Worm (Caenorhabditis elegans): Measurements from ENCODE around the gene flh-1.
"Not testable (repeated sequence)": the region's sequence is repeated elsewhere in the genome, so short reads cannot be mapped to it uniquely, and the experiment has no call there.

flh-1 gene

DNA sequence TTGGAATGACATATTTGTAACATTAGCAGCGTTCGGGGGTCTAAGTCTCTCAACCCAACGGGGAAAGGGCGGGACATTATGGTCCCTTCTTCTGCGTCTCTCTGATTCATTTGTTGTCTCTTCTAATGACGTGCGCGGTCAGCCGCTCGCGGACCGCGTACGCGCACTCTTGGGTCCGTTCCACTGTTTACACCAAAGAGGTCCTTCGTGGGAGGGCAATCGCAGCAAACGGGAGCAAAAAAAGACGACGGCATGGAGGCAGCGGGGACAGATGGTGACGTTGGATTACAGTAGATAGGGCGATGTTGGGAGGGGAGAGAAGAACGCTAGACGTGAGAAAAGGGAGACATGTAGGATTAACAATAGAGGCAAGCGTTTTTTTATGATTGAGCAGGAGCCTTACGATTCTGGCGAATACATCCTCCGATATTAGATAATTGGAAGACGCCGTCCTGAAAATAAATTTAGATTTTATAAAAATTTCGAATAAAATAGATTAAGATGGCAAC lies at the start of gene flh-1:
Gene flh-1 (minus strand): TSS at position 459 of the 509 bp plus-strand sequence.
- no peak for TF ChIP-seq unc-62 (GFP tag; optimal IDR thresholded peaks at IDR 0.05)

- TF ChIP-seq unc-62 (GFP tag; optimal IDR thresholded peaks at IDR 0.05) = not testable (repeated sequence)
Measured at ce11 chrIV:9312827-9313226, 48.8 kb upstream of the flh-1 start, which contains the start of gene F49C12.7. Gene F49C12.7 (minus strand): TSS chrIV:9312927.

- no peak for TF ChIP-seq unc-62 (GFP tag; optimal IDR thresholded peaks at IDR 0.05)
Measured at ce11 chrIV:9310935-9311566, 47.0 kb upstream of the flh-1 start.

- TF ChIP-seq unc-62 (GFP tag; optimal IDR thresholded peaks at IDR 0.05) = no peak
Measured at ce11 chrIV:9308975-9309374, 44.9 kb upstream of the flh-1 start, which contains the start of gene F49C12.6. Gene F49C12.6 (minus strand): TSS chrIV:9309075.

DNA sequence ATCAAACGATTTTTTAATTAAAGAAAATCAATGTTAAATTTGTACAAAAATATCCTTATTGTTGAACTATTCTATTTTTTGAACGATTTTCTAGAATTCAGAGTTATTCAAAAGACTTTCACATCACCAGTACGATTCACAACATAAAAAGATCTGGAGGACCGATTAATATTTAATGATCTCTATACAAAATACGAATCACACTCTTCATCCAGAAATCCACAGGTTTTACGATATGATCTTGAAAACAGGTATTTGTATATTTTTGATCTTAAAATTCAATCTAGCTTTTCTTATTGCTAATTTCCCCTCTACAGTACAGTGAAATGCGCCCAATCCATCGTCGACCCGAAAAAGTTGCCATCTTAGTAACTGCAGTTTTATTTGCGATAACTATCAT lies 40.5 kb upstream of the flh-1 start, which contains the start of gene F49C12.5:
Gene F49C12.5 (plus strand): TSS at position 301 of the 400 bp plus-strand sequence.
- no peak for TF ChIP-seq unc-62 (GFP tag; optimal IDR thresholded peaks at IDR 0.05)

ce11 chrIV:9303994-9304393 lies 39.9 kb upstream of the flh-1 start, which contains the start of gene F49C12.4:
Gene F49C12.4 (minus strand): TSS chrIV:9304094.
- TF ChIP-seq unc-62 (GFP tag; optimal IDR thresholded peaks at IDR 0.05) = no peak

DNA sequence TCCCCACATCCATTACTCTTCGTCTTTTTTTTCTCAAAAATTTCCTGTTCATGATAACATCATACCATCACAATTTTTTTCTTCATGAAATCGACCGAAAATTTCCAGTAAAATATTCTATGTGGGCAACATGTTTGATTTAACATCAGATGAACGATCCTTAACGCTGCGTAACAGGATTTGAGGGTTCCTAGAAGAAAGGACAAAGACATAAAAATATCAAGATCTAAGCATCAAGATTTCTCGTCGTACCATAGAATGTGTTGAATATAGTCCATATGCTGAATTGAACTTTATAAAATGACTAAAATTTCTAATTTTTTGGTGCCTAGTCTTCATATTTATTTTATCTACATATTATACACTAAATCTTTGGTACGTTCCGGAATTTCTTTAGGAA lies 36.1 kb upstream of the flh-1 start, which contains the start of gene F49C12.3:
Gene F49C12.3 (plus strand): TSS at position 301 of the 400 bp plus-strand sequence.
- no peak for TF ChIP-seq unc-62 (GFP tag; optimal IDR thresholded peaks at IDR 0.05)

DNA sequence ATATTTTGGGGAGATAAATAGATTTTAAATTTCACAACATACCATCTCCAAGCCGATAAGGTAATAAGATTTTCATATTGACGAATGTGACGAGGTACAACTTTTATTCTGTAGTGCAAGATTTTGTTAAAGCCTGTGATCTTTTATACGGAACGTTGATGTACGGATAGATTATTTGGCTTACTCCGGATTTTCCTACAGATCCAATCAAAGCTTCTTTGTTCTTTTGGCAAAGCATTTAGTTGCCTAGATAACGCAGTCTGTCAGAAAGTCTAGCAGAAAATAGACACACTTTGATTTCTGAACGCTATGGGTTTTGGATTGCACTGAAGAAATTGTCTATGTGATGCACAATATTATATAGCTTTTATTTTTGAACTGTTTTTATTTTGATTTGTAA lies 35.1 kb upstream of the flh-1 start, which contains the start of gene F49C12.2:
Gene F49C12.2 (minus strand): TSS at position 101 of the 400 bp plus-strand sequence.
- no peak for TF ChIP-seq unc-62 (GFP tag; optimal IDR thresholded peaks at IDR 0.05)

- TF ChIP-seq unc-62 (GFP tag; optimal IDR thresholded peaks at IDR 0.05) = no peak
Measured at ce11 chrIV:9296285-9296684, 32.2 kb upstream of the flh-1 start, which contains the start of gene F49C12.1. Gene F49C12.1 (minus strand): TSS chrIV:9296354.

ce11 chrIV:9293825-9294224 lies 29.8 kb upstream of the flh-1 start, which contains the start of gene nhr-264:
Gene nhr-264 (minus strand): TSS chrIV:9293925.
- TF ChIP-seq unc-62 (GFP tag; optimal IDR thresholded peaks at IDR 0.05) = not testable (repeated sequence)

- TF ChIP-seq unc-62 (GFP tag; optimal IDR thresholded peaks at IDR 0.05) = no peak
Measured at ce11 chrIV:9289635-9290034, 25.6 kb upstream of the flh-1 start.

ce11 chrIV:9286305-9286704 lies 22.2 kb upstream of the flh-1 start, which contains the start of gene nhr-267:
Gene nhr-267 (minus strand): TSS chrIV:9286405.
- not testable (repeated sequence) for TF ChIP-seq unc-62 (GFP tag; optimal IDR thresholded peaks at IDR 0.05)

- TF ChIP-seq unc-62 (GFP tag; optimal IDR thresholded peaks at IDR 0.05) = no peak
Measured at ce11 chrIV:9274008-9274529, 10.0 kb upstream of the flh-1 start, which contains the start of gene nmy-3. Gene nmy-3 (plus strand): TSS chrIV:9274479.

- TF ChIP-seq unc-62 (GFP tag; optimal IDR thresholded peaks at IDR 0.05) = no peak
Measured at ce11 chrIV:9269796-9270195, 5.7 kb upstream of the flh-1 start, which contains the start of gene flh-3. Gene flh-3 (plus strand): TSS chrIV:9270096.

DNA sequence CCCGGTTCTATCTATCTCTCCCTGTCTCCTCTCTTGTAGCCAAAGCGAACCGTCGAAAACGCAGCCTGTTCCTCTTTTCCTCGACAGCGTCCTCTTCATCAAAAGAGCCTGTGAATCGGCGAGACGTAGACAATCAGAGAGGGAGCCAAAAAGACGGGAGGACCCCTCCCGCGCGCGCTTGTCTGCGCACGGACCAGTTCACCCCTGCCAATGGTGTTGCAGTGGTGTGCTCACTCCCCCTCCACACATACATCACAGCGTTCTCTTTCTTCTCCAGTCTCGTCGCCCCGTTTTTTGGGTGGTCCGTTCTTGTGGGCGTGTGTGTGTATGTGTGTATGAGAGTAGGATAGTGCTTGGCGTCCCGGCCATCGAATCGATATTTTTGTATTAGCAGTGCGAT lies 4.8 kb upstream of the flh-1 start:
- TF ChIP-seq unc-62 (GFP tag; optimal IDR thresholded peaks at IDR 0.05) = no peak

DNA sequence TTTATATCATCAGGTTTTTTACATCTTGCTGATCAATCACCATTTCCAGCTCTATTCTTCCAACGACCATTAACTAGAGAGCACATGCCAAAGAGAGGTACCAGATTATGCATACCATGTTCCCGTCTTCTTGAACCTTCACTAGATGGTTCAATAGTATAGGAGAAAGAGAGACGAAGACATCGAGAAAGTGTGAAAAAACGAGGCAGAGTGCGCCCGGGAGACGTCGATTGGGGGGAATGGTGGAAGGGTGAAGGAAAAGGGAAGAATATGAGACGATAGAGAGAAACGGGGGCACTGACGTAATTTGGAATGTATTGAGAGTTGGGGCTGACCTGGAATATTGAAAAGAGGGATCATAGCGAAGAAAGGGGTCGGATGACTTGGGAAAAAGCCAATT lies 3.5 kb upstream of the flh-1 start:
- no peak for TF ChIP-seq unc-62 (GFP tag; optimal IDR thresholded peaks at IDR 0.05)

ce11 chrIV:9266464-9266863 lies 2.4 kb upstream of the flh-1 start, which contains the start of gene Y11D7A.19:
Gene Y11D7A.19 (minus strand): TSS chrIV:9266564.
- no peak for TF ChIP-seq unc-62 (GFP tag; optimal IDR thresholded peaks at IDR 0.05)
